Worm (Caenorhabditis elegans) whole organism, early embryonic: Measurements from ENCODE around the gene Y45F10D.14.

Experiments used
- B0310.2 ChIP-seq: sonication (generic microtip); optimal IDR thresholded peaks from 2 replicates; lab custom pipeline; 2016; ENCODE audit warnings: mild to moderate bottlenecking, missing genetic modification characterization, missing compliant biosample characterization
- F13C5.2 ChIP-seq: sonication (generic microtip); optimal IDR thresholded peaks from 2 replicates; lab custom pipeline; 2017; ENCODE audit warnings: mild to moderate bottlenecking, missing genetic modification characterization, inconsistent platforms, missing compliant biosample characterization
- aly-1 ChIP-seq: sonication (generic microtip); optimal IDR thresholded peaks from 2 replicates; lab custom pipeline; 2016; ENCODE audit warnings: missing genetic modification characterization, missing compliant biosample characterization
- ama-1 ChIP-seq: fragments of 150-350 bp; optimal IDR thresholded peaks from 2 replicates; lab custom pipeline; 2014
- ceh-13 ChIP-seq: fragments of 200-800 bp; sonication (Bioruptor generic); optimal IDR thresholded peaks from 2 replicates; lab custom pipeline; 2018; ENCODE audit warnings: mild to moderate bottlenecking, missing genetic modification characterization, missing compliant biosample characterization
- ceh-36 ChIP-seq: sonication (generic microtip); optimal IDR thresholded peaks from 2 replicates; lab custom pipeline; 2016; ENCODE audit warnings: missing genetic modification characterization, inconsistent platforms, missing compliant biosample characterization
- ets-7 ChIP-seq: sonication (generic microtip); optimal IDR thresholded peaks from 2 replicates; lab custom pipeline; 2016; ENCODE audit warnings: missing genotype, missing genetic modification characterization, missing compliant biosample characterization
- flt-1 ChIP-seq: fragments of 200-800 bp; sonication (Bioruptor generic); IDR thresholded peaks from 2 replicates; pipeline ENCODE4 v1.3.6; 2022; ENCODE audit warnings: missing genetic modification characterization, missing compliant biosample characterization
- hmbx-1 ChIP-seq: sonication (generic microtip); optimal IDR thresholded peaks from 2 replicates; lab custom pipeline; 2016; ENCODE audit warnings: mild to moderate bottlenecking, missing genetic modification characterization, missing compliant biosample characterization
- hmg-4 ChIP-seq: fragments of 200-800 bp; sonication (Bioruptor generic); optimal IDR thresholded peaks from 2 replicates; lab custom pipeline; 2018; ENCODE audit warnings: mild to moderate bottlenecking, missing genetic modification characterization, missing compliant biosample characterization
- hnd-1 ChIP-seq: sonication (generic microtip); optimal IDR thresholded peaks from 2 replicates; lab custom pipeline; 2016; ENCODE audit warnings: missing genetic modification characterization, missing compliant biosample characterization
- pes-1 ChIP-seq: fragments of 200-800 bp; sonication (Bioruptor generic); IDR thresholded peaks from 2 replicates; pipeline ENCODE4 v1.3.6; 2022; ENCODE audit warnings: missing genetic modification reagents, missing genetic modification characterization, missing compliant biosample characterization
- scrt-1 ChIP-seq: fragments of 200-800 bp; sonication (Bioruptor generic); IDR thresholded peaks from 2 replicates; pipeline ENCODE4 v1.3.6; 2022; ENCODE audit warnings: missing genetic modification characterization, missing compliant biosample characterization
- sea-1 ChIP-seq: fragments of 200-800 bp; sonication (Bioruptor generic); conservative IDR thresholded peaks from 2 replicates; pipeline ENCODE4 v1.3.6; 2022; ENCODE audit warnings: missing genetic modification characterization, missing compliant biosample characterization
- tbx-11 ChIP-seq: fragments of 200-800 bp; sonication (Bioruptor generic); IDR thresholded peaks from 2 replicates; pipeline ENCODE4 v1.3.6; 2022; ENCODE audit warnings: missing genetic modification characterization, missing compliant biosample characterization
- tbx-37 ChIP-seq: fragments of 200-800 bp; sonication (Bioruptor generic); conservative IDR thresholded peaks from 2 replicates; pipeline ENCODE4 v1.3.6; 2022; ENCODE audit warnings: missing genetic modification reagents, missing genetic modification characterization, missing compliant biosample characterization
- tra-4 ChIP-seq: sonication (generic microtip); optimal IDR thresholded peaks from 2 replicates; lab custom pipeline; 2017; ENCODE audit warnings: missing genetic modification characterization, missing compliant biosample characterization

The Y45F10D.14 gene

ce11 chrIV:13795249-13795909 lies 12.2 kb downstream of the Y45F10D.14 start:
- TF ChIP-seq hmbx-1 (tag; lab: Kevin White, UChicago) (no peak), ama-1 (lab: Kevin White, UChicago) (peak; percentile 43)

ce11 chrIV:13788652-13789051 lies 19.0 kb downstream of the Y45F10D.14 start, which contains the start of the genes sas-6 and Y45F10D.7:
Gene sas-6, minus strand, starts transcription at chrIV:13788731.
Gene Y45F10D.7, plus strand, starts transcription at chrIV:13788907.
- TF ChIP-seq ama-1 (lab: Kevin White, UChicago) (no peak), ceh-36 (tag; lab: Kevin White, UChicago) (no peak), hnd-1 (tag; lab: Kevin White, UChicago) (no peak), sea-1 (GFP tag; lab: Robert Waterston, UW) (no peak), flt-1 (GFP tag; lab: Robert Waterston, UW) (0 out of 2 replicates have a peak, but pooled peaks have one; percentile 22), hmg-4 (GFP tag; lab: Kevin White, UChicago) (no peak), ets-7 (tag; lab: Kevin White, UChicago) (no peak), aly-1 (tag; lab: Kevin White, UChicago) (no peak), B0310.2 (tag; lab: Kevin White, UChicago) (no peak), ceh-13 (GFP tag; lab: Kevin White, UChicago) (no peak), scrt-1 (GFP tag; lab: Robert Waterston, UW) (no peak), hmbx-1 (tag; lab: Kevin White, UChicago) (no peak), pes-1 (0 out of 2 replicates have a peak, but pooled peaks have one; percentile 47), tbx-37 (GFP tag; lab: Robert Waterston, UW) (no peak), tra-4 (tag; lab: Kevin White, UChicago) (no peak), tbx-11 (GFP tag; lab: Robert Waterston, UW) (0 out of 2 replicates have a peak, but pooled peaks have one; percentile 40), F13C5.2 (tag; lab: Kevin White, UChicago) (peak; percentile 84)

- TF ChIP-seq ceh-13 (GFP tag; lab: Kevin White, UChicago), result no peak
- TF ChIP-seq ama-1 (lab: Kevin White, UChicago), result no peak
- TF ChIP-seq hmg-4 (GFP tag; lab: Kevin White, UChicago), result no peak
- TF ChIP-seq tra-4 (tag; lab: Kevin White, UChicago), result no peak
- no peak for TF ChIP-seq tbx-11 (GFP tag; lab: Robert Waterston, UW)
- no peak for TF ChIP-seq hmbx-1 (tag; lab: Kevin White, UChicago)
- no peak for TF ChIP-seq sea-1 (GFP tag; lab: Robert Waterston, UW)
These were observed 20.9 kb downstream of the Y45F10D.14 start, which contains the start of gene icap-1 for ce11 chrIV:13786690-13787089. Gene icap-1, minus strand, starts transcription at chrIV:13786961.

ce11 chrIV:13785545-13785944 lies 22.1 kb downstream of the Y45F10D.14 start, which contains the start of gene lact-9:
Gene lact-9, minus strand, starts transcription at chrIV:13785645.
- TF ChIP-seq pes-1 (no peak), ama-1 (lab: Kevin White, UChicago) (no peak), aly-1 (tag; lab: Kevin White, UChicago) (no peak), scrt-1 (GFP tag; lab: Robert Waterston, UW) (no peak), hmbx-1 (tag; lab: Kevin White, UChicago) (no peak)

- TF ChIP-seq B0310.2 (tag; lab: Kevin White, UChicago) (no peak), flt-1 (GFP tag; lab: Robert Waterston, UW) (no peak), ceh-36 (tag; lab: Kevin White, UChicago) (no peak), hmg-4 (GFP tag; lab: Kevin White, UChicago) (no peak), ama-1 (lab: Kevin White, UChicago) (no peak), F13C5.2 (tag; lab: Kevin White, UChicago) (no peak), aly-1 (tag; lab: Kevin White, UChicago) (no peak), ets-7 (tag; lab: Kevin White, UChicago) (no peak), hmbx-1 (tag; lab: Kevin White, UChicago) (no peak), scrt-1 (GFP tag; lab: Robert Waterston, UW) (no peak), sea-1 (GFP tag; lab: Robert Waterston, UW) (no peak), tbx-11 (GFP tag; lab: Robert Waterston, UW) (no peak), pes-1 (no peak), ceh-13 (GFP tag; lab: Kevin White, UChicago) (no peak), hnd-1 (tag; lab: Kevin White, UChicago) (no peak), tbx-37 (GFP tag; lab: Robert Waterston, UW) (no peak)
These were observed 22.9 kb downstream of the Y45F10D.14 start for ce11 chrIV:13784774-13785173.

ce11 chrIV:13783237-13784012 lies 24.2 kb downstream of the Y45F10D.14 start, which contains the start of gene iscu-1:
Gene iscu-1, plus strand, starts transcription at chrIV:13783962.
- TF ChIP-seq ama-1 (lab: Kevin White, UChicago) (no peak), hnd-1 (tag; lab: Kevin White, UChicago) (no peak), hmg-4 (GFP tag; lab: Kevin White, UChicago) (no peak)

ce11 chrIV:13782319-13782718 lies 25.3 kb downstream of the Y45F10D.14 start:
- TF ChIP-seq sea-1 (GFP tag; lab: Robert Waterston, UW) (no peak), ceh-36 (tag; lab: Kevin White, UChicago) (no peak), ama-1 (lab: Kevin White, UChicago) (no peak), tbx-37 (GFP tag; lab: Robert Waterston, UW) (no peak), hmg-4 (GFP tag; lab: Kevin White, UChicago) (no peak), F13C5.2 (tag; lab: Kevin White, UChicago) (no peak), hmbx-1 (tag; lab: Kevin White, UChicago) (no peak), ets-7 (tag; lab: Kevin White, UChicago) (no peak), B0310.2 (tag; lab: Kevin White, UChicago) (no peak), scrt-1 (GFP tag; lab: Robert Waterston, UW) (no peak), aly-1 (tag; lab: Kevin White, UChicago) (no peak), pes-1 (no peak), tbx-11 (GFP tag; lab: Robert Waterston, UW) (no peak)
